Worm (Caenorhabditis elegans) whole organism, mixed stage, embryonic: ENCODE data around the gene M03C11.3.

Experiments
- elt-3 ChIP-seq: fragments of 150-350 bp; optimal IDR thresholded peaks from 2 replicates; lab custom pipeline; 2014; ENCODE audit warnings: missing biosample characterization, missing genetic modification characterization
- nhr-28 ChIP-seq: fragments of 150-350 bp; optimal IDR thresholded peaks from 2 replicates; lab custom pipeline; 2014; ENCODE audit warnings: missing biosample characterization, missing genetic modification characterization
- tbx-8 ChIP-seq: fragments of 200-800 bp; sonication (Bioruptor generic); optimal IDR thresholded peaks from 2 replicates; lab custom pipeline; 2018; ENCODE audit warnings: mild to moderate bottlenecking, missing genetic modification characterization, moderate library complexity, missing compliant biosample characterization
- ztf-11 ChIP-seq: fragments of 150-350 bp; optimal IDR thresholded peaks from 2 replicates; lab custom pipeline; 2014; ENCODE audit warnings: missing biosample characterization, missing genetic modification characterization

DNA sequence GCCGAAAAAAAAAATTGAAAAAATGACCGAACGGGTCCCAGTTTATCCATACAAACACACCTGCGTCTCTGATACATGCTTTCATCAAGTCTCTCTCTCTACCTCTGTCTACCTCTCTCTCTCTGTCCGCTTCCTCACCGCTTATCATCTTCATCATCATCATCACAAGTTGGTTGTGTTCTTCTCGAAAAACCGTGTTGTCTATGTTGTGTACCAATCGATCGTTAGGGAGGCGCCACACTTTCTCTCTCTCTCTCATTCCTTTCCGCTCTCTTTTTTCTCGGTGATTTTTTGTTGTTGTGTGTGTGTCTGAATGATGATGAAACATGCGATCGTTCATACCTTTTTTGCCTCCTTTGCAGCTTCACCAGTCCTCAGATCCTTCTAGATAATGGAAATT is 58.8 kb downstream of the M03C11.3 start:
- no peak for TF ChIP-seq nhr-28 (tag; lab: Kevin White, UChicago)
- TF ChIP-seq tbx-8 (GFP tag; lab: Kevin White, UChicago) = no peak
- TF ChIP-seq ztf-11 (tag; lab: Kevin White, UChicago) = no peak
- TF ChIP-seq elt-3 (tag; lab: Kevin White, UChicago) = no peak
